Fruit fly (Drosophila melanogaster) whole organism: Measurements from ENCODE around the gene CG11865.
"Not testable (repeated sequence)": the region's sequence is repeated elsewhere in the genome, so short reads cannot be mapped to it uniquely, and the experiment has no call there.

Experiments
- CG8478 ChIP-seq: fragments of >200 bp; optimal IDR thresholded peaks from 2 replicates; lab custom pipeline; 2018; ENCODE audit warnings: inconsistent platforms
- Dll ChIP-seq: fragments of >200 bp; optimal IDR thresholded peaks from 2 replicates; lab custom pipeline; 2017
- EcR ChIP-seq, 2 experiments: fragments of >200 bp; optimal IDR thresholded peaks; 2 replicates each; lab custom pipeline; 2017; ENCODE audit warnings: missing biosample characterization in 2 of 2, missing genetic modification characterization in 2 of 2, missing genetic modification reagents in 2 of 2
- pan ChIP-seq: fragments of >200 bp; optimal IDR thresholded peaks from 2 replicates; lab custom pipeline; 2017
- psq ChIP-seq: fragments of >200 bp; optimal IDR thresholded peaks from 2 replicates; lab custom pipeline; 2017
- usp ChIP-seq: fragments of >200 bp; optimal IDR thresholded peaks from 2 replicates; lab custom pipeline; 2017; ENCODE audit warnings: missing biosample characterization, missing genetic modification characterization, mixed read lengths

The CG11865 gene

dm6 chr2L:15616697-15617096, at the start of gene CG11865:
TSS of gene CG11865 (plus strand) at chr2L:15616997.
- TF ChIP-seq CG8478 (lab: Kevin White, UChicago) (no peak), Dll (lab: Kevin White, UChicago) (no peak), usp (GFP tag; lab: Kevin White, UChicago) (no peak), pan (no peak), EcR (GFP tag; optimal IDR thresholded peaks at IDR 0.05; lab: Kevin White, UChicago) (no peak), psq (lab: Kevin White, UChicago) (no peak)

dm6 chr2L:15609139-15609538, 7.7 kb upstream of the CG11865 start:
- no peak for TF ChIP-seq Dll (lab: Kevin White, UChicago)
- no peak for TF ChIP-seq psq (lab: Kevin White, UChicago)
- TF ChIP-seq CG8478 (lab: Kevin White, UChicago), result no peak

- TF ChIP-seq usp (GFP tag; lab: Kevin White, UChicago), result no peak
These were observed 5.0 kb upstream of the CG11865 start, which contains the start of gene CG15255 for dm6 chr2L:15611669-15612308. TSS of gene CG15255 (minus strand) at chr2L:15611719.

- no peak for TF ChIP-seq psq (lab: Kevin White, UChicago)
- no peak for TF ChIP-seq EcR (GFP tag; optimal IDR thresholded peaks at IDR 0.05; lab: Kevin White, UChicago)
- TF ChIP-seq pan, result no peak
- no peak for TF ChIP-seq Dll (lab: Kevin White, UChicago)
- no peak for TF ChIP-seq usp (GFP tag; lab: Kevin White, UChicago)
- TF ChIP-seq CG8478 (lab: Kevin White, UChicago), result no peak
These were observed 3.4 kb upstream of the CG11865 start, which contains the start of gene Semp1 for dm6 chr2L:15613285-15613912. TSS of gene Semp1 (minus strand) at chr2L:15613335.

- TF ChIP-seq psq (lab: Kevin White, UChicago), result no peak
- TF ChIP-seq pan, result no peak
- no peak for TF ChIP-seq EcR (GFP tag; optimal IDR thresholded peaks at IDR 0.05; lab: Kevin White, UChicago)
- no peak for TF ChIP-seq CG8478 (lab: Kevin White, UChicago)
These were observed 2.1 kb upstream of the CG11865 start, which contains the start of gene CG15254 for dm6 chr2L:15614728-15615127. TSS of gene CG15254 (minus strand) at chr2L:15614828.

dm6 chr2L:15616251-15616650, 546 bp upstream of the CG11865 start, which contains the start of gene CG15253:
TSS of gene CG15253 (minus strand) at chr2L:15616351.
- TF ChIP-seq pan (no peak), Dll (lab: Kevin White, UChicago) (no peak), CG8478 (lab: Kevin White, UChicago) (no peak), psq (lab: Kevin White, UChicago) (no peak), EcR (GFP tag; optimal IDR thresholded peaks at IDR 0.05; lab: Kevin White, UChicago) (no peak), usp (GFP tag; lab: Kevin White, UChicago) (no peak)

dm6 chr2L:15623458-15623857, 6.7 kb downstream of the CG11865 start, which contains the start of gene Or35a:
TSS of gene Or35a (minus strand) at chr2L:15623558.
- no peak for TF ChIP-seq psq (lab: Kevin White, UChicago)
- no peak for TF ChIP-seq usp (GFP tag; lab: Kevin White, UChicago)
- TF ChIP-seq Dll (lab: Kevin White, UChicago), result no peak
- no peak for TF ChIP-seq CG8478 (lab: Kevin White, UChicago)
- TF ChIP-seq pan, result no peak
- no peak for TF ChIP-seq EcR (GFP tag; optimal IDR thresholded peaks at IDR 0.05; lab: Kevin White, UChicago)

- TF ChIP-seq CG8478 (lab: Kevin White, UChicago) (no peak), Dll (lab: Kevin White, UChicago) (no peak), EcR (GFP tag; optimal IDR thresholded peaks at IDR 0.05; lab: Kevin White, UChicago) (no peak), pan (no peak), usp (GFP tag; lab: Kevin White, UChicago) (no peak), psq (lab: Kevin White, UChicago) (no peak)
These were observed 11.6 kb downstream of the CG11865 start, which contains the start of gene CG7631 for dm6 chr2L:15628378-15628777. TSS of gene CG7631 (plus strand) at chr2L:15628678.

- TF ChIP-seq EcR (GFP tag; optimal IDR thresholded peaks at IDR 0.05; lab: Kevin White, UChicago), result no peak
- TF ChIP-seq Dll (lab: Kevin White, UChicago), result no peak
- no peak for TF ChIP-seq pan
- TF ChIP-seq usp (GFP tag; lab: Kevin White, UChicago), result no peak
These were observed 12.9 kb downstream of the CG11865 start, which contains the start of gene CG18480 for dm6 chr2L:15629596-15630168. TSS of gene CG18480 (plus strand) at chr2L:15630002.

dm6 chr2L:15641668-15642067, 24.9 kb downstream of the CG11865 start:
- no peak for TF ChIP-seq usp (GFP tag; lab: Kevin White, UChicago)
- TF ChIP-seq psq (lab: Kevin White, UChicago), result no peak

- TF ChIP-seq usp (GFP tag; lab: Kevin White, UChicago) (no peak), Dll (lab: Kevin White, UChicago) (no peak), pan (no peak), psq (lab: Kevin White, UChicago) (no peak), EcR (GFP tag; optimal IDR thresholded peaks at IDR 0.05; lab: Kevin White, UChicago) (no peak), CG8478 (lab: Kevin White, UChicago) (no peak)
These were observed 27.0 kb downstream of the CG11865 start for dm6 chr2L:15643791-15644190.

dm6 chr2L:15659374-15659773, 42.6 kb downstream of the CG11865 start, which contains the start of gene CG44141:
TSS of gene CG44141 (minus strand) at chr2L:15659474.
- TF ChIP-seq Dll (lab: Kevin White, UChicago); psq (lab: Kevin White, UChicago); pan: not testable (repeated sequence)
